Fruit fly (Drosophila melanogaster) whole organism, wandering third instar larva: ENCODE results near the gene Gasp.
A peak's percentile ranks its signal among the peaks of the same experiment; 100 is the strongest.

Source experiments
- Abd-B ChIP-seq: fragments of >200 bp; optimal IDR thresholded peaks from 2 replicates; lab custom pipeline; 2017; ENCODE audit warnings: missing biosample characterization, missing genetic modification characterization
- CG32264 ChIP-seq: fragments of 200-800 bp; sonication (Bioruptor generic); optimal IDR thresholded peaks from 2 replicates; lab custom pipeline; 2016; ENCODE audit warnings: missing biosample characterization, missing genetic modification characterization
- CG9705 ChIP-seq: fragments of 200-800 bp; sonication (Bioruptor generic); optimal IDR thresholded peaks from 2 replicates; lab custom pipeline; 2018; ENCODE audit warnings: missing biosample characterization, mild to moderate bottlenecking, missing genetic modification characterization
- CrebA ChIP-seq: fragments of 200-800 bp; sonication (Bioruptor generic); optimal IDR thresholded peaks from 2 replicates; lab custom pipeline; 2016; ENCODE audit warnings: missing biosample characterization, mild to moderate bottlenecking, missing genetic modification characterization, borderline replicate concordance
- Dfd ChIP-seq: fragments of >200 bp; optimal IDR thresholded peaks from 2 replicates; lab custom pipeline; 2017; ENCODE audit warnings: missing biosample characterization, missing genetic modification characterization
- Dif ChIP-seq: fragments of 200-275, 200-300 bp; sonication (Bioruptor generic); optimal IDR thresholded peaks from 2 replicates; lab custom pipeline; 2018; ENCODE audit warnings: missing biosample characterization, missing genetic modification characterization; ENCODE audit not compliant: partially characterized antibody
- GATAd ChIP-seq: sonication (Bioruptor generic); optimal IDR thresholded peaks from 2 replicates; lab custom pipeline; 2016; ENCODE audit warnings: missing biosample characterization, missing genetic modification characterization
- HLH106 ChIP-seq: fragments of 200-800 bp; optimal IDR thresholded peaks from 3 replicates; lab custom pipeline; 2019; ENCODE audit warnings: missing biosample characterization, mild to moderate bottlenecking, missing genetic modification characterization, moderate library complexity
- Hnf4 ChIP-seq: fragments of 200-800 bp; sonication (Bioruptor generic); optimal IDR thresholded peaks from 2 replicates; lab custom pipeline; 2016; ENCODE audit warnings: missing biosample characterization, mild to moderate bottlenecking, missing genetic modification characterization
- Hr78 ChIP-seq: fragments of >200 bp; optimal IDR thresholded peaks from 2 replicates; lab custom pipeline; 2017; ENCODE audit warnings: missing biosample characterization, missing genetic modification characterization
- Hr83 ChIP-seq: fragments of 200-300 bp; sonication (Bioruptor generic); optimal IDR thresholded peaks from 2 replicates; lab custom pipeline; 2016; ENCODE audit warnings: missing biosample characterization, mild to moderate bottlenecking, missing genetic modification characterization, moderate library complexity; ENCODE audit not compliant: poor library complexity, severe bottlenecking
- Jra ChIP-seq: sonication (Bioruptor generic); optimal IDR thresholded peaks from 2 replicates; lab custom pipeline; 2016; ENCODE audit warnings: missing biosample characterization, missing genetic modification characterization
- Mio ChIP-seq: sonication (Bioruptor generic); optimal IDR thresholded peaks from 2 replicates; lab custom pipeline; 2016; ENCODE audit warnings: missing biosample characterization, missing genetic modification characterization
- Myc ChIP-seq: fragments of >200 bp; optimal IDR thresholded peaks from 2 replicates; lab custom pipeline; 2017
- N ChIP-seq: fragments of >200 bp; optimal IDR thresholded peaks from 2 replicates; lab custom pipeline; 2018; ENCODE audit warnings: missing biosample characterization, missing external identifiers, missing genetic modification characterization
- OdsH ChIP-seq: fragments of 200-800 bp; sonication (Bioruptor generic); optimal IDR thresholded peaks from 2 replicates; lab custom pipeline; 2016; ENCODE audit warnings: missing biosample characterization, mild to moderate bottlenecking, missing genetic modification characterization
- Rel ChIP-seq, 2 experiments: fragments of 200-800 bp; sonication (Bioruptor generic) in 1 of 2; optimal IDR thresholded peaks; 2 replicates in 1 of 2; 3 replicates in 1 of 2; lab custom pipeline; 2016 to 2019; ENCODE audit warnings: mild to moderate bottlenecking in 2 of 2, missing biosample characterization in 2 of 2, missing genetic modification characterization in 2 of 2, moderate library complexity in 1 of 2
- Sp1 ChIP-seq: fragments of 200-800 bp; sonication (Bioruptor generic); optimal IDR thresholded peaks from 3 replicates; lab custom pipeline; 2019; ENCODE audit warnings: missing biosample characterization, mild to moderate bottlenecking, missing genetic modification characterization, moderate library complexity
- Vsx2 ChIP-seq: fragments of 200-300, 225-300 bp; sonication (Bioruptor generic); optimal IDR thresholded peaks from 2 replicates; lab custom pipeline; 2018; ENCODE audit warnings: missing biosample characterization, missing genetic modification characterization; ENCODE audit not compliant: partially characterized antibody
- br ChIP-seq: fragments of 200-800 bp; sonication (Bioruptor generic); optimal IDR thresholded peaks from 2 replicates; lab custom pipeline; 2016; ENCODE audit warnings: missing biosample characterization, missing genetic modification characterization
- brk ChIP-seq: fragments of 200-800 bp; sonication (Bioruptor generic); optimal IDR thresholded peaks from 2 replicates; lab custom pipeline; 2016; ENCODE audit warnings: missing biosample characterization, mild to moderate bottlenecking, missing genetic modification characterization
- dl ChIP-seq, 2 experiments: fragments of 175-275, 200-275 bp in 1 of 2; fragments of 200-275 bp in 1 of 2; sonication (Bioruptor generic); optimal IDR thresholded peaks; lab custom pipeline; 2018; ENCODE audit warnings: mild to moderate bottlenecking in 2 of 2, missing biosample characterization in 2 of 2, missing genetic modification characterization in 2 of 2, moderate library complexity in 2 of 2; ENCODE audit not compliant: partially characterized antibody in 2 of 2, insufficient read depth in 1 of 2
- dmrt93B ChIP-seq: fragments of 200-800 bp; sonication (Bioruptor generic); optimal IDR thresholded peaks from 2 replicates; lab custom pipeline; 2018; ENCODE audit warnings: missing biosample characterization, mild to moderate bottlenecking, missing genetic modification characterization
- dsf ChIP-seq: sonication (Bioruptor generic); optimal IDR thresholded peaks from 2 replicates; lab custom pipeline; 2016; ENCODE audit warnings: missing biosample characterization, missing genetic modification characterization, borderline replicate concordance
- ey ChIP-seq: fragments of 200-800 bp; sonication (Bioruptor generic); optimal IDR thresholded peaks from 2 replicates; lab custom pipeline; 2016; ENCODE audit warnings: missing biosample characterization, missing genetic modification characterization
- foxo ChIP-seq, 2 experiments: fragments of 200-800 bp; sonication (Bioruptor generic); optimal IDR thresholded peaks; 2 replicates in 1 of 2; 3 replicates in 1 of 2; lab custom pipeline; 2016 to 2017; ENCODE audit warnings: missing biosample characterization in 2 of 2, missing genetic modification characterization in 2 of 2
- fru ChIP-seq: fragments of 200-800 bp; sonication (Bioruptor generic); optimal IDR thresholded peaks from 3 replicates; lab custom pipeline; 2016; ENCODE audit warnings: missing biosample characterization, mild to moderate bottlenecking, missing genetic modification characterization
- h ChIP-seq: fragments of 200-800 bp; sonication (Bioruptor generic); optimal IDR thresholded peaks from 3 replicates; lab custom pipeline; 2016; ENCODE audit warnings: missing biosample characterization, mild to moderate bottlenecking, missing genetic modification characterization
- jim ChIP-seq: fragments of 175-275, 200-325 bp; sonication (Bioruptor generic); optimal IDR thresholded peaks from 2 replicates; lab custom pipeline; 2016; ENCODE audit warnings: missing biosample characterization, mild to moderate bottlenecking, missing genetic modification characterization
- lola ChIP-seq: fragments of >200 bp; optimal IDR thresholded peaks from 2 replicates; lab custom pipeline; 2017; ENCODE audit warnings: missing biosample characterization, missing genetic modification characterization
- pan ChIP-seq: fragments of >200 bp; optimal IDR thresholded peaks from 2 replicates; lab custom pipeline; 2017
- psq ChIP-seq: fragments of 200-800 bp; sonication (Bioruptor generic); optimal IDR thresholded peaks from 3 replicates; lab custom pipeline; 2017; ENCODE audit warnings: missing biosample characterization, mild to moderate bottlenecking, missing genetic modification characterization, moderate library complexity
- rgr ChIP-seq: fragments of 200-800 bp; sonication (Bioruptor generic); optimal IDR thresholded peaks from 3 replicates; lab custom pipeline; 2016; ENCODE audit warnings: missing biosample characterization, mild to moderate bottlenecking, missing genetic modification characterization
- sage ChIP-seq: fragments of 200-800 bp; sonication (Bioruptor generic); optimal IDR thresholded peaks from 2 replicates; lab custom pipeline; 2016; ENCODE audit warnings: missing biosample characterization, mild to moderate bottlenecking, missing genetic modification characterization
- sv ChIP-seq: fragments of 200-800 bp; sonication (Bioruptor generic); optimal IDR thresholded peaks from 3 replicates; lab custom pipeline; 2016; ENCODE audit warnings: missing biosample characterization, missing genetic modification characterization
- tai ChIP-seq: sonication (Bioruptor generic); optimal IDR thresholded peaks from 2 replicates; lab custom pipeline; 2016; ENCODE audit warnings: missing biosample characterization, missing genetic modification characterization
- usp ChIP-seq: fragments of >200 bp; optimal IDR thresholded peaks from 2 replicates; lab custom pipeline; 2017; ENCODE audit warnings: missing biosample characterization, missing genetic modification characterization
- woc ChIP-seq: sonication (Bioruptor generic); optimal IDR thresholded peaks from 2 replicates; lab custom pipeline; 2016; ENCODE audit warnings: missing biosample characterization, mild to moderate bottlenecking, missing genetic modification characterization

Gene Gasp

dm6 chr3R:6112252-6112995, 11.7 kb upstream of the Gasp start, which contains the start of gene Obp83g:
TSS of gene Obp83g (minus strand) at chr3R:6112302.
- TF ChIP-seq Vsx2 (GFP tag; lab: Kevin White, UChicago) = peak; percentile 84
- TF ChIP-seq HLH106 = peak; percentile 72
- TF ChIP-seq woc = peak; percentile 85
- TF ChIP-seq ey = peak; percentile 81
- no peak for TF ChIP-seq brk (GFP tag; lab: Kevin White, UChicago)
- no peak for TF ChIP-seq Mio (GFP tag; lab: Kevin White, UChicago)
- no peak for TF ChIP-seq CG32264
- peak in 1 of 2 experiments; percentile 77 for TF ChIP-seq foxo (GFP tag; optimal IDR thresholded peaks at IDR 0.05; lab: Kevin White, UChicago)
- TF ChIP-seq fru = peak; percentile 87
- peak; percentile 76 for TF ChIP-seq OdsH (GFP tag; lab: Kevin White, UChicago)
- peak; percentile 56 for TF ChIP-seq psq (GFP tag; lab: Kevin White, UChicago)
- peak; percentile 79 for TF ChIP-seq h (GFP tag; lab: Kevin White, UChicago)
- TF ChIP-seq sage (GFP tag; lab: Kevin White, UChicago) = no peak
- no peak for TF ChIP-seq lola (GFP tag; lab: Kevin White, UChicago)
- TF ChIP-seq dmrt93B (GFP tag; lab: Kevin White, UChicago) = peak; percentile 66
- TF ChIP-seq Hr78 (GFP tag; lab: Kevin White, UChicago) = no peak
- TF ChIP-seq usp (GFP tag; lab: Kevin White, UChicago) = no peak
- TF ChIP-seq br (GFP tag; lab: Kevin White, UChicago) = peak; percentile 79
- no peak for TF ChIP-seq sv (GFP tag; lab: Kevin White, UChicago)
- no peak for TF ChIP-seq tai
- TF ChIP-seq CG9705 (GFP tag; lab: Kevin White, UChicago) = peak; percentile 50
- TF ChIP-seq rgr (GFP tag; lab: Kevin White, UChicago) = peak; percentile 67
- no peak for TF ChIP-seq Dfd
- TF ChIP-seq pan (lab: Kevin White, UChicago) = no peak
- no peak for TF ChIP-seq N (GFP tag; lab: Kevin White, UChicago)
- no peak for TF ChIP-seq jim (GFP tag; lab: Kevin White, UChicago)
- TF ChIP-seq Hr83 (GFP tag; lab: Kevin White, UChicago) = no peak
- no peak for TF ChIP-seq dl (GFP tag; optimal IDR thresholded peaks at IDR 0.05; lab: Kevin White, UChicago; ENCODE audit: insufficient read depth in 1 of 2, partially characterized antibody in 2 of 2)
- no peak for TF ChIP-seq CrebA
- TF ChIP-seq Hnf4 (GFP tag; lab: Kevin White, UChicago) = peak; percentile 54
- TF ChIP-seq Abd-B = no peak
- TF ChIP-seq Sp1 (GFP tag; lab: Kevin White, UChicago) = peak; percentile 71
- TF ChIP-seq Myc (lab: Kevin White, UChicago) = no peak
- no peak for TF ChIP-seq GATAd (GFP tag; lab: Kevin White, UChicago)
- TF ChIP-seq dsf (GFP tag; lab: Kevin White, UChicago) = no peak
- peak; percentile 68 for TF ChIP-seq Dif (GFP tag; lab: Kevin White, UChicago)
- peak; percentile 10 for TF ChIP-seq Jra (GFP tag; lab: Kevin White, UChicago)
- TF ChIP-seq Rel (GFP tag; optimal IDR thresholded peaks at IDR 0.05; lab: Kevin White, UChicago) = no peak
- peak; percentile 1 for TF ChIP-seq Rel (tag; optimal IDR thresholded peaks at IDR 0.05; lab: Kevin White, UChicago)

- no peak for TF ChIP-seq Rel (GFP tag; optimal IDR thresholded peaks at IDR 0.05; lab: Kevin White, UChicago)
- TF ChIP-seq Rel (tag; optimal IDR thresholded peaks at IDR 0.05; lab: Kevin White, UChicago) = peak; percentile 5
- no peak for TF ChIP-seq rgr (GFP tag; lab: Kevin White, UChicago)
Measured at dm6 chr3R:6110916-6111315, 10.2 kb upstream of the Gasp start, which contains the start of gene Obp83ef. TSS of gene Obp83ef (minus strand) at chr3R:6111034.
